Worm (Caenorhabditis elegans): Measurements from ENCODE around the gene natc-2.

The natc-2 gene

DNA sequence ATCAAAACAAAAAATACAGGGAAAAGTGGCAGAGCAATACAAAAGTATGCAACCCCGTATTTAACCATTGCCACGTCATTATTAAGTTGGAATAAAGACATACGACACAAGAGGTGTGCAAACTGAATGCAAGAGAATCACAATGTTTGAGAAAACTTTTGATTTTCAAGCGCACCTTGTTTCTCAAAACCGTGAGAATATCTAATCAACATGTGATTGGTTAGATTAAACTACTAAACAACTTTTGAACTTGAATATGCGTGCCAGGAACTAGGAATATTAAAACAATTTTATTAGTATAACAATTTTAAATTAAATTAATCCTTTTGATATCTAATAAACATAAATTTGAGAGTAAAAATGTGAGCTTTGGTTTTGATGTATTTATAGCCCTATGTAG is 14.4 kb upstream of the natc-2 start, which contains the start of gene srt-70:
Gene srt-70 (minus strand): TSS at position 101 of the 400 bp plus-strand sequence.
- TF ChIP-seq F33H1.4 (GFP tag; IDR thresholded peaks at IDR 0.05) (no peak), ztf-22 (GFP tag; optimal IDR thresholded peaks at IDR 0.05) (no peak), athp-1 (tag; optimal IDR thresholded peaks at IDR 0.05) (no peak), ceh-40 (GFP tag; IDR thresholded peaks at IDR 0.05) (no peak), dox-1 (GFP tag; IDR thresholded peaks at IDR 0.05) (no peak), ceh-58 (GFP tag; IDR thresholded peaks at IDR 0.05) (no peak), ztf-25 (GFP tag; IDR thresholded peaks at IDR 0.05) (no peak), B0035.1 (tag; optimal IDR thresholded peaks at IDR 0.05) (no peak), attf-3 (GFP tag; conservative IDR thresholded peaks at IDR 0.05) (no peak), aptf-3 (GFP tag; IDR thresholded peaks at IDR 0.05) (no peak), attf-6 (GFP tag; IDR thresholded peaks at IDR 0.05) (no peak), bed-1 (GFP tag; IDR thresholded peaks at IDR 0.05) (no peak), lir-1 (GFP tag; conservative IDR thresholded peaks at IDR 0.05) (no peak), hrde-1 (tag; optimal IDR thresholded peaks at IDR 0.05; ENCODE audit: borderline replicate concordance) (no peak), F57A8.1 (GFP tag; optimal IDR thresholded peaks at IDR 0.05) (no peak), hlh-12 (tag; optimal IDR thresholded peaks at IDR 0.05) (no peak), chd-7 (tag; optimal IDR thresholded peaks at IDR 0.05) (no peak), madf-10 (tag; optimal IDR thresholded peaks at IDR 0.05) (no peak)

DNA sequence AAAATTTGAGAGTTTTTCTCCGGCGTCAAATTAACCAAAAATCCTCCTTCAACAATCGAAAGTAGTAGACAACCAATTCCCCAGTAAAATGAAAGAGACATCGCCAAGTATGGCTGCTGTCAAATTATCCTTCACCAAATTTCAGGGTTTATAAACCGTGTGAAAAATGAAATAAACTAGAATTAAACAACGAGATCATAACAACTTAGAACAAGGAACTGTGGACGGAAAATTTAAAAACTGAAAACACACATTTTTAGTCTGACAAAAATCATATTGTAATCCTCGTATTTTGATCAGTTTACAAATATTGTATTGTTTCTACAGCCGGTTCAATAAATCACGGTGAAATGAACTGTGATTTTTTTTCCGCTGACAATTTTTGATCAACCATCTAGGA is 10.9 kb upstream of the natc-2 start, which contains the start of gene cest-30:
Gene cest-30 (minus strand): TSS at position 101 of the 400 bp plus-strand sequence.
- no peak for TF ChIP-seq hsf-1 (GFP tag; IDR thresholded peaks at IDR 0.05)
- TF ChIP-seq F49E8.2 (tag; optimal IDR thresholded peaks at IDR 0.05; ENCODE audit: insufficient read depth): no peak
- no peak for TF ChIP-seq madf-6 (GFP tag; IDR thresholded peaks at IDR 0.05)

- TF ChIP-seq lin-35 (GFP tag; optimal IDR thresholded peaks at IDR 0.05): no peak
- no peak for TF ChIP-seq ceh-100 (GFP tag; IDR thresholded peaks at IDR 0.05)
- no peak for TF ChIP-seq nhr-179 (tag; optimal IDR thresholded peaks at IDR 0.05)
- TF ChIP-seq rec-8 (tag; optimal IDR thresholded peaks at IDR 0.05): no peak
- no peak for TF ChIP-seq snpc-1.3 (tag; optimal IDR thresholded peaks at IDR 0.05; ENCODE audit: insufficient read depth)
These were observed 8.3 kb upstream of the natc-2 start, which contains the start of the genes srt-69 and B0238.12 for ce11 chrV:5265581-5265980. TSS of gene srt-69 (minus strand) at chrV:5265681. TSS of gene B0238.12 (plus strand) at chrV:5265844.

ce11 chrV:5269024-5269535 is 4.8 kb upstream of the natc-2 start, which contains the start of gene penr-1:
TSS of gene penr-1 (plus strand) at chrV:5269485.
- TF ChIP-seq lin-40 (tag; optimal IDR thresholded peaks at IDR 0.05) (no peak), cebp-1 (GFP tag; IDR thresholded peaks at IDR 0.05) (no peak), cebp-1 (tag; optimal IDR thresholded peaks at IDR 0.05) (no peak), pbrm-1 (GFP tag; IDR thresholded peaks at IDR 0.05) (no peak), bed-2 (GFP tag; IDR thresholded peaks at IDR 0.05) (no peak), Y53F4B.3 (GFP tag; IDR thresholded peaks at IDR 0.05) (no peak), Y56A3A.18 (GFP tag; IDR thresholded peaks at IDR 0.05) (no peak), rpc-1 (optimal IDR thresholded peaks at IDR 0.05) (no peak), rpc-1 (tag; optimal IDR thresholded peaks at IDR 0.05) (no peak), K11D2.4 (GFP tag; IDR thresholded peaks at IDR 0.05) (no peak), hlh-26 (GFP tag; conservative IDR thresholded peaks at IDR 0.05) (no peak), ztf-6 (GFP tag; IDR thresholded peaks at IDR 0.05) (no peak), tlf-1 (GFP tag; optimal IDR thresholded peaks at IDR 0.05) (no peak), athp-1 (tag; optimal IDR thresholded peaks at IDR 0.05) (no peak), mcd-1 (GFP tag; IDR thresholded peaks at IDR 0.05) (peak; percentile 90), ZK185.1 (tag; optimal IDR thresholded peaks at IDR 0.05; ENCODE audit: poor library complexity, severe bottlenecking) (no peak), dpff-1 (tag; optimal IDR thresholded peaks at IDR 0.05) (no peak), atf-7 (tag; optimal IDR thresholded peaks at IDR 0.05) (no peak), ccch-3 (GFP tag; optimal IDR thresholded peaks at IDR 0.05) (no peak), nfya-1 (tag; optimal IDR thresholded peaks at IDR 0.05; ENCODE audit: borderline replicate concordance, insufficient read depth) (no peak), ceh-40 (GFP tag; IDR thresholded peaks at IDR 0.05) (no peak)

Measured in whole organism, young adult.